Worm (Caenorhabditis elegans): Measurements from ENCODE around the gene anp-1.

ce11 chrV:12907436-12907835 is 48.2 kb downstream of the anp-1 start:
- no peak for TF ChIP-seq ceh-82 (tag; optimal IDR thresholded peaks at IDR 0.05)
- TF ChIP-seq ceh-16 (tag; optimal IDR thresholded peaks at IDR 0.05): no peak
- TF ChIP-seq unc-39 (tag; optimal IDR thresholded peaks at IDR 0.05): no peak
- TF ChIP-seq nhr-25 (tag; optimal IDR thresholded peaks at IDR 0.05): no peak
- TF ChIP-seq elt-1 (tag; optimal IDR thresholded peaks at IDR 0.05): no peak
- TF ChIP-seq ztf-4 (tag; optimal IDR thresholded peaks at IDR 0.05): no peak
- TF ChIP-seq egl-27 (tag; optimal IDR thresholded peaks at IDR 0.05): no peak
- no peak for TF ChIP-seq unc-55 (GFP tag; optimal IDR thresholded peaks at IDR 0.05)
- TF ChIP-seq ama-1 (optimal IDR thresholded peaks at IDR 0.05): no peak
- TF ChIP-seq lsy-2 (tag; optimal IDR thresholded peaks at IDR 0.05): no peak
- no peak for TF ChIP-seq snpc-4 (tag; optimal IDR thresholded peaks at IDR 0.05)
